Fruit fly (Drosophila melanogaster) Kc167 (cell line): ENCODE data around the gene CG32266.

Experiments used
- Myc ChIP-seq: fragments of >200 bp; optimal IDR thresholded peaks from 2 replicates; lab custom pipeline; 2017; ENCODE audit warnings: missing external identifiers
- h ChIP-seq: fragments of >200 bp; optimal IDR thresholded peaks from 3 replicates; lab custom pipeline; 2018; ENCODE audit warnings: missing external identifiers
- insv ChIP-seq: fragments of >200 bp; optimal IDR thresholded peaks from 3 replicates; lab custom pipeline; 2018; ENCODE audit warnings: missing external identifiers

DNA sequence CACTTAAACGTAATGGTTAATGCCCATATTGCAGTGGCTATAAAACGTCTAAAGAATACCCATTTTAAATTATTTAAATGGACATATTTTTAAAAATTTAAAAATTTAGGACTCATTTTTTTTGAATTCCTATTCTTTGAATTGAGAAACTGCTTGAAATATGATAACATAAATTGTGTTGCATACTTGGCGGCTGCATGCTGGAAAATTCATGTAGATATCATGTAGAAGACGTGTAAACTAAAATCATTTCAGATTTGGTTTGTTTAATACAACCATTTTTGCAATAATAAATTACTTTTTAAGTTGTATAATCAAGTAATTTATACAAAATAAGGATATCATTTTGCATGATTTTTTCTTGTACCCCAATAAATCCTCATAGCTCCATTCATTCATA lies 23.9 kb upstream of the CG32266 start:
- TF ChIP-seq Myc (lab: Kevin White, UChicago): no peak
- TF ChIP-seq h (lab: Kevin White, UChicago): no peak
- TF ChIP-seq insv (lab: Kevin White, UChicago): no peak
